Worm (Caenorhabditis elegans) whole organism, young adult: ENCODE data around the gene tag-124.

ENCODE experiments used
- D2030.7 ChIP-seq: fragments of 200-800 bp; sonication (Bioruptor generic); IDR thresholded peaks from 2 replicates; pipeline ENCODE4 v1.3.6; 2022; ENCODE audit warnings: missing genetic modification reagents, missing genetic modification characterization, missing compliant biosample characterization
- ama-1 ChIP-seq, 3 experiments: fragments of 150-350 bp in 1 of 3; sonication (generic microtip) in 2 of 3; optimal IDR thresholded peaks; 2 replicates each; lab custom pipeline; 2014 to 2018; ENCODE audit warnings: missing biosample characterization in 2 of 3, missing genetic modification characterization in 2 of 3, missing genetic modification reagents in 2 of 3
- athp-1 ChIP-seq: sonication (generic microtip); optimal IDR thresholded peaks from 2 replicates; lab custom pipeline; 2017; ENCODE audit warnings: mild to moderate bottlenecking, missing genetic modification characterization, missing compliant biosample characterization
- madf-3 ChIP-seq: fragments of 200-800 bp; sonication (Bioruptor generic); IDR thresholded peaks from 2 replicates; pipeline ENCODE4 v1.3.6; 2022; ENCODE audit warnings: missing genetic modification reagents, missing genetic modification characterization, missing compliant biosample characterization
- snpc-1.3 ChIP-seq: sonication (generic microtip); optimal IDR thresholded peaks from 2 replicates; lab custom pipeline; 2017; ENCODE audit warnings: missing genetic modification characterization, mild to moderate bottlenecking, missing compliant biosample characterization, antibody characterized with exemption, moderate library complexity, missing genotype, missing genetic modification reagents; ENCODE audit not compliant: insufficient read depth
- tlf-1 ChIP-seq: fragments of 200-800 bp; sonication (Bioruptor generic); optimal IDR thresholded peaks from 2 replicates; lab custom pipeline; 2018; ENCODE audit warnings: mild to moderate bottlenecking, missing genetic modification characterization, missing compliant biosample characterization
- unc-62 ChIP-seq: fragments of 150-350 bp; optimal IDR thresholded peaks from 2 replicates; lab custom pipeline; 2014; ENCODE audit warnings: missing biosample characterization, missing genetic modification reagents, missing genetic modification characterization
- zim-3 ChIP-seq: sonication (generic microtip); optimal IDR thresholded peaks from 2 replicates; lab custom pipeline; 2017; ENCODE audit warnings: mild to moderate bottlenecking, missing genetic modification characterization, moderate library complexity, missing compliant biosample characterization

DNA sequence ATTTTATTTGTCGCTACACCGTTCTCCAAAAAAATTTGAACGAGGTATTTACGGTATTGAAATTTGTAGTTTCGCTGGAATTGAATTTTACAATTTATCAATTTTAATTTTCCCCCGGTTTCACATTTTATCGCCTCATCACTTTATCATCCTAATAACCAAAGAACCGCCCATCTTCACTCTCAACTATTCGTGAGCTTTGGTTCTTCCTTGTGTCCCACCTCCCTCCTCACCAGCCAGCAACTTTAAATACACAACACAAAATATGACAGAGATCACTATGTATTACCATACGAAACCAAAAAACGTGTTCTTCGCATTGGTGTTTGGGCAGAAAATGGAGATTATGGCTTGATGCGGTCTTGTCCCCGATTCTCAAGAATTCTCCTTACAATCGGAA lies 13.0 kb downstream of the tag-124 start:
- TF ChIP-seq zim-3 (tag; lab: Kevin White, UChicago) (no peak), ama-1 (optimal IDR thresholded peaks at IDR 0.05; lab: Kevin White, UChicago) (no peak), ama-1 (GFP tag; optimal IDR thresholded peaks at IDR 0.05; lab: Kevin White, UChicago) (no peak), tlf-1 (GFP tag; lab: Kevin White, UChicago) (no peak), snpc-1.3 (tag; lab: Kevin White, UChicago) (no peak), madf-3 (GFP tag; lab: Robert Waterston, UW) (no peak), athp-1 (no peak), unc-62 (GFP tag; lab: Kevin White, UChicago) (no peak), D2030.7 (GFP tag; lab: Robert Waterston, UW) (no peak)
